Worm (Caenorhabditis elegans) whole organism, L4 larva: ENCODE measurements around the gene hhat-2.
A peak's percentile ranks its signal among the peaks of the same experiment; 100 is the strongest.

Source experiments
- F10B5.3 ChIP-seq: sonication (generic microtip); optimal IDR thresholded peaks from 2 replicates; lab custom pipeline; 2016; ENCODE audit warnings: mild to moderate bottlenecking, missing genetic modification characterization, missing compliant biosample characterization
- F49E8.2 ChIP-seq: sonication (generic microtip); optimal IDR thresholded peaks from 2 replicates; lab custom pipeline; 2016; ENCODE audit warnings: missing compliant biosample characterization, mild to moderate bottlenecking, missing genetic modification characterization, borderline replicate concordance
- R02D3.7 ChIP-seq: fragments of 150-350 bp; sonication (generic microtip); optimal IDR thresholded peaks from 3 replicates; lab custom pipeline; 2014; ENCODE audit warnings: missing biosample characterization, missing genetic modification characterization
- T26A8.4 ChIP-seq: fragments of 200-800 bp; sonication (Bioruptor generic); IDR thresholded peaks from 2 replicates; pipeline ENCODE4 v1.3.6; 2022; ENCODE audit warnings: missing genetic modification characterization, missing compliant biosample characterization
- Y48G9A.11 ChIP-seq: fragments of 200-800 bp; sonication (Bioruptor generic); IDR thresholded peaks from 2 replicates; pipeline ENCODE4 v1.3.6; 2022; ENCODE audit warnings: missing genetic modification reagents, missing genetic modification characterization, missing compliant biosample characterization
- ZK546.5 ChIP-seq, 2 experiments: sonication (generic microtip); optimal IDR thresholded peaks; 2 replicates each; lab custom pipeline; 2017; ENCODE audit warnings: missing biosample characterization in 2 of 2, missing genetic modification characterization in 2 of 2
- aha-1 ChIP-seq: fragments of 150-350 bp; peaks from one replicate; lab custom pipeline; 2014; ENCODE audit warnings: missing biosample characterization, missing genetic modification characterization
- arid-1 ChIP-seq: fragments of 200-800 bp; sonication (Bioruptor generic); conservative IDR thresholded peaks from 2 replicates; pipeline ENCODE4 v1.3.6; 2022; ENCODE audit warnings: missing genetic modification reagents, missing genetic modification characterization, missing compliant biosample characterization
- ceh-44 ChIP-seq: fragments of 200-800 bp; sonication (Bioruptor generic); IDR thresholded peaks from 2 replicates; pipeline ENCODE4 v1.3.6; 2022; ENCODE audit warnings: missing genetic modification reagents, missing genetic modification characterization, missing compliant biosample characterization
- ces-1 ChIP-seq: fragments of 150-350 bp; sonication (generic microtip); optimal IDR thresholded peaks from 4 replicates; lab custom pipeline; 2014; ENCODE audit warnings: missing biosample characterization, missing genetic modification reagents, missing genetic modification characterization
- cey-2 ChIP-seq: sonication (generic microtip); optimal IDR thresholded peaks from 3 replicates; lab custom pipeline; 2017; ENCODE audit warnings: missing genetic modification characterization, mild to moderate bottlenecking, missing compliant biosample characterization, antibody characterized with exemption, borderline replicate concordance; ENCODE audit not compliant: insufficient read depth
- daf-16 ChIP-seq, 3 experiments: sonication (generic microtip); optimal IDR thresholded peaks; 2 replicates each; lab custom pipeline; 2016 to 2017; ENCODE audit warnings: missing genetic modification characterization in 3 of 3, missing genetic modification reagents in 3 of 3, mild to moderate bottlenecking in 2 of 3, missing compliant biosample characterization in 2 of 3, missing biosample characterization in 1 of 3, moderate library complexity in 1 of 3
- daf-8 ChIP-seq: fragments of 200-800 bp; sonication (Bioruptor generic); IDR thresholded peaks from 2 replicates; pipeline ENCODE4 v1.3.6; 2022; ENCODE audit warnings: missing genetic modification characterization, missing compliant biosample characterization
- dmd-6 ChIP-seq: fragments of 200-800 bp; sonication (Bioruptor generic); IDR thresholded peaks from 2 replicates; pipeline ENCODE4 v1.3.6; 2022; ENCODE audit warnings: missing genetic modification reagents, missing genetic modification characterization, missing compliant biosample characterization
- dmd-9 ChIP-seq: fragments of 200-800 bp; sonication (Bioruptor generic); IDR thresholded peaks from 2 replicates; pipeline ENCODE4 v1.3.6; 2022; ENCODE audit warnings: missing genetic modification reagents, missing genetic modification characterization, missing compliant biosample characterization
- egl-27 ChIP-seq: sonication (generic microtip); optimal IDR thresholded peaks from 3 replicates; lab custom pipeline; 2017; ENCODE audit warnings: missing biosample characterization, missing genetic modification reagents, missing genetic modification characterization
- gei-8 ChIP-seq: fragments of 200-800 bp; sonication (Bioruptor generic); optimal IDR thresholded peaks from 2 replicates; lab custom pipeline; 2018; ENCODE audit warnings: mild to moderate bottlenecking, missing genetic modification characterization, missing compliant biosample characterization
- hlh-30 ChIP-seq: sonication (generic microtip); optimal IDR thresholded peaks from 2 replicates; lab custom pipeline; 2017; ENCODE audit warnings: antibody characterized with exemption, mild to moderate bottlenecking, missing genetic modification characterization, missing compliant biosample characterization; ENCODE audit not compliant: insufficient read depth
- hmg-1.1 ChIP-seq: fragments of 200-800 bp; sonication (Bioruptor generic); IDR thresholded peaks from 2 replicates; pipeline ENCODE4 v1.3.6; 2022; ENCODE audit warnings: missing genetic modification reagents, missing genetic modification characterization, missing compliant biosample characterization
- jun-1 ChIP-seq: fragments of 150-350 bp; optimal IDR thresholded peaks from 2 replicates; lab custom pipeline; 2014; ENCODE audit warnings: missing biosample characterization, missing genetic modification reagents, missing genetic modification characterization
- lim-7 ChIP-seq: fragments of 200-800 bp; sonication (Bioruptor generic); IDR thresholded peaks from 2 replicates; pipeline ENCODE4 v1.3.6; 2022; ENCODE audit warnings: missing genetic modification characterization, missing compliant biosample characterization
- lin-1 ChIP-seq: fragments of 200-800 bp; sonication (Bioruptor generic); IDR thresholded peaks from 2 replicates; pipeline ENCODE4 v1.3.6; 2022; ENCODE audit warnings: missing genetic modification reagents, missing genetic modification characterization, missing compliant biosample characterization
- lin-13 ChIP-seq: fragments of 150-350 bp; optimal IDR thresholded peaks from 2 replicates; lab custom pipeline; 2014; ENCODE audit warnings: missing biosample characterization, missing genetic modification reagents, missing genetic modification characterization
- lin-29 ChIP-seq: fragments of 200-800 bp; sonication (Bioruptor generic); IDR thresholded peaks from 2 replicates; pipeline ENCODE4 v1.3.6; 2022; ENCODE audit warnings: missing genetic modification reagents, missing genetic modification characterization, missing compliant biosample characterization
- lin-39 ChIP-seq: fragments of 150-350 bp; optimal IDR thresholded peaks from 2 replicates; lab custom pipeline; 2014; ENCODE audit warnings: missing biosample characterization, missing genetic modification reagents, missing genetic modification characterization
- lir-3 ChIP-seq: sonication (generic microtip); optimal IDR thresholded peaks from 2 replicates; lab custom pipeline; 2016; ENCODE audit warnings: mild to moderate bottlenecking, missing genetic modification characterization, missing compliant biosample characterization
- mdt-29 ChIP-seq: fragments of 200-800 bp; sonication (Bioruptor generic); IDR thresholded peaks from 2 replicates; pipeline ENCODE4 v1.3.6; 2022; ENCODE audit warnings: missing genetic modification reagents, missing genetic modification characterization, missing compliant biosample characterization
- mep-1 ChIP-seq: fragments of 150-350 bp; sonication (generic microtip); optimal IDR thresholded peaks from 3 replicates; lab custom pipeline; 2014; ENCODE audit warnings: missing biosample characterization, missing genetic modification characterization
- nhr-102 ChIP-seq: sonication (generic microtip); optimal IDR thresholded peaks from 2 replicates; lab custom pipeline; 2016; ENCODE audit warnings: mild to moderate bottlenecking, missing genetic modification characterization, moderate library complexity, missing compliant biosample characterization
- nhr-111 ChIP-seq: fragments of 200-800 bp; sonication (Bioruptor generic); optimal IDR thresholded peaks from 2 replicates; lab custom pipeline; 2018; ENCODE audit warnings: mild to moderate bottlenecking, missing genetic modification characterization, missing compliant biosample characterization
- nhr-28 ChIP-seq: fragments of 150-350 bp; optimal IDR thresholded peaks from 2 replicates; lab custom pipeline; 2014; ENCODE audit warnings: missing biosample characterization, missing genetic modification characterization
- nhr-41 ChIP-seq: fragments of 200-800 bp; sonication (Bioruptor generic); IDR thresholded peaks from 2 replicates; pipeline ENCODE4 v1.3.6; 2022; ENCODE audit warnings: missing genetic modification reagents, missing genetic modification characterization, missing compliant biosample characterization
- nhr-48 ChIP-seq: sonication (generic microtip); optimal IDR thresholded peaks from 2 replicates; lab custom pipeline; 2016; ENCODE audit warnings: mild to moderate bottlenecking, missing genetic modification characterization, missing compliant biosample characterization
- php-3 ChIP-seq: fragments of 200-800 bp; sonication (Bioruptor generic); IDR thresholded peaks from 2 replicates; pipeline ENCODE4 v1.3.6; 2022; ENCODE audit warnings: missing genetic modification reagents, missing genetic modification characterization, missing compliant biosample characterization
- pqm-1 ChIP-seq: sonication (generic microtip); optimal IDR thresholded peaks from 2 replicates; lab custom pipeline; 2017; ENCODE audit warnings: missing biosample characterization, missing genetic modification characterization
- rbr-2 ChIP-seq: sonication (generic microtip); optimal IDR thresholded peaks from 2 replicates; lab custom pipeline; 2016; ENCODE audit warnings: missing genotype, missing genetic modification characterization, missing compliant biosample characterization
- skn-1 ChIP-seq: fragments of 150-350 bp; optimal IDR thresholded peaks from 2 replicates; lab custom pipeline; 2014; ENCODE audit warnings: missing biosample characterization, missing genetic modification characterization
- snpc-1.2 ChIP-seq: fragments of 200-800 bp; sonication (Bioruptor generic); IDR thresholded peaks from 2 replicates; pipeline ENCODE4 v1.3.6; 2022; ENCODE audit warnings: missing genetic modification reagents, missing genetic modification characterization, missing compliant biosample characterization
- tag-97 ChIP-seq: fragments of 200-800 bp; sonication (Bioruptor generic); IDR thresholded peaks from 2 replicates; pipeline ENCODE4 v1.3.6; 2022; ENCODE audit warnings: missing genetic modification characterization, missing compliant biosample characterization
- tra-1 ChIP-seq: fragments of 200-800 bp; sonication (Bioruptor generic); IDR thresholded peaks from 2 replicates; pipeline ENCODE4 v1.3.6; 2022; ENCODE audit warnings: missing genetic modification reagents, missing genetic modification characterization, missing compliant biosample characterization
- unc-39 ChIP-seq: sonication (generic microtip); optimal IDR thresholded peaks from 2 replicates; lab custom pipeline; 2017; ENCODE audit warnings: missing biosample characterization, missing genetic modification characterization
- unc-62 ChIP-seq, 3 experiments: fragments of 150-350 bp in 1 of 3; sonication (generic microtip); optimal IDR thresholded peaks in 2 of 3; peaks in 1 of 3; 1 replicate in 1 of 3; 2 replicates in 2 of 3; lab custom pipeline; 2014 to 2017; ENCODE audit warnings: missing biosample characterization in 3 of 3, missing genetic modification characterization in 3 of 3, missing genetic modification reagents in 3 of 3, missing genotype in 1 of 3
- vab-7 ChIP-seq: fragments of 200-800 bp; sonication (Bioruptor generic); IDR thresholded peaks from 2 replicates; pipeline ENCODE4 v1.3.6; 2022; ENCODE audit warnings: missing genetic modification reagents, missing genetic modification characterization, missing compliant biosample characterization
- zfp-3 ChIP-seq: fragments of 200-800 bp; sonication (Bioruptor generic); conservative IDR thresholded peaks from 2 replicates; pipeline ENCODE4 v1.3.6; 2022; ENCODE audit warnings: missing genetic modification reagents, missing genetic modification characterization, missing compliant biosample characterization
- zip-11 ChIP-seq: fragments of 200-800 bp; sonication (Bioruptor generic); IDR thresholded peaks from 2 replicates; pipeline ENCODE4 v1.3.6; 2022; ENCODE audit warnings: missing genetic modification characterization, missing compliant biosample characterization

The hhat-2 gene

ce11 chrIV:14824878-14825352 is 4.0 kb downstream of the hhat-2 start, which contains the start of gene sec-61.A (continued):
- TF ChIP-seq lin-39 (tag; lab: Kevin White, UChicago) (no peak), nhr-48 (peak; percentile 18), gei-8 (no peak)

- TF ChIP-seq arid-1 (no peak), zfp-3 (GFP tag; lab: Robert Waterston, UW) (0 out of 2 replicates have a peak, but pooled peaks have one; percentile 21), snpc-1.2 (GFP tag; lab: Robert Waterston, UW) (0 out of 2 replicates have a peak, but pooled peaks have one; percentile 58), ceh-44 (no peak), aha-1 (peak; percentile 14)
Observed at ce11 chrIV:14824201-14824600, 4.7 kb downstream of the hhat-2 start.

DNA sequence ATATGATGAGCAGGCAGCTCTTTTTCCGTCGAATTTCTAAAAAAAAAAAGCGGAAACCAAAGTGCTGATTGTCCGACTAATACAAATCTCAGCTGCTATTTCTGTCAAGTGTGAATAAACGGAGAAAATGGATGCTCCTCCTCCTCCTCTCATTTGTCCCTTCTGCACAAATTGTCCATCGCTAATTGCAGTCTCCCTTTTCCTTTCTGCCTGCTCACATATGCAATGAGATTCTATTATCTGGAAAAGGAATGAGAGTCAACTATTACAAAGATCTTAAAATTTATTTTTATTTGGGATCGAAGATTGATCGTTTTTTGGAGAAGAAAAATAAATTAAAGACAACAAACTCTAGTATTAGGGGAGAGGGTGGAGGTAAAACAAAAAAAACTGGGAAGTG is 6.7 kb downstream of the hhat-2 start:
- TF ChIP-seq ZK546.5 (tag; optimal IDR thresholded peaks at IDR 0.05; lab: Kevin White, UChicago) (no peak), aha-1 (peak; percentile 46), nhr-48 (peak; percentile 35), rbr-2 (tag; lab: Kevin White, UChicago) (peak; percentile 18), lin-13 (GFP tag; lab: Kevin White, UChicago) (peak; percentile 31), php-3 (GFP tag; lab: Robert Waterston, UW) (no peak; the same call in 1 of the 2 replicates), ces-1 (GFP tag; lab: Kevin White, UChicago) (no peak), skn-1 (no peak), daf-8 (GFP tag; lab: Robert Waterston, UW) (no peak), unc-62 (GFP tag; optimal IDR thresholded peaks at IDR 0.05 in 1 of 2; lab: Kevin White, UChicago) (peak in 1 of 2 experiments; percentile 47), unc-62 (tag; optimal IDR thresholded peaks at IDR 0.05; lab: Kevin White, UChicago) (no peak), lin-1 (GFP tag; lab: Robert Waterston, UW) (no peak), egl-27 (tag; lab: Kevin White, UChicago) (no peak), pqm-1 (tag; lab: Kevin White, UChicago) (no peak), nhr-102 (tag; lab: Kevin White, UChicago) (peak; percentile 65), vab-7 (GFP tag; lab: Robert Waterston, UW) (no peak), jun-1 (tag; lab: Kevin White, UChicago) (no peak), dmd-9 (GFP tag; lab: Robert Waterston, UW) (no peak), Y48G9A.11 (GFP tag; lab: Robert Waterston, UW) (no peak; the same call in 1 of the 2 replicates), R02D3.7 (tag; lab: Kevin White, UChicago) (no peak), lim-7 (no peak), mdt-29 (no peak), arid-1 (no peak), nhr-41 (GFP tag; lab: Robert Waterston, UW) (no peak), dmd-6 (GFP tag; lab: Robert Waterston, UW) (no peak), unc-39 (no peak), daf-16 (GFP tag; optimal IDR thresholded peaks at IDR 0.05; lab: Kevin White, UChicago) (peak in 1 of 2 experiments; percentile 28), daf-16 (tag; optimal IDR thresholded peaks at IDR 0.05; lab: Kevin White, UChicago) (peak; percentile 12), nhr-111 (peak; percentile 31), hmg-1.1 (GFP tag; lab: Robert Waterston, UW) (no peak), cey-2 (tag; lab: Kevin White, UChicago) (no peak), F10B5.3 (tag; lab: Kevin White, UChicago) (peak; percentile 31), lir-3 (no peak), tag-97 (GFP tag; lab: Robert Waterston, UW) (no peak), F49E8.2 (tag; lab: Kevin White, UChicago) (no peak), T26A8.4 (no peak), hlh-30 (tag; lab: Kevin White, UChicago) (no peak), zip-11 (GFP tag; lab: Robert Waterston, UW) (no peak), tra-1 (GFP tag; lab: Robert Waterston, UW) (no peak), nhr-28 (no peak), mep-1 (tag; lab: Kevin White, UChicago) (peak; percentile 11), lin-29 (GFP tag; lab: Robert Waterston, UW) (no peak)
